Fruit fly (Drosophila melanogaster): ENCODE data around the gene CG32603.

The CG32603 gene

dm6 chrX:14173654-14174053, 10.7 kb upstream of the CG32603 start:
- no peak for TF ChIP-seq CG14711 (tag; optimal IDR thresholded peaks at IDR 0.05)
- no peak for TF ChIP-seq pad (GFP tag; optimal IDR thresholded peaks at IDR 0.05)
- no peak for TF ChIP-seq bab1 (GFP tag; optimal IDR thresholded peaks at IDR 0.05)
- TF ChIP-seq CG7101 (tag; optimal IDR thresholded peaks at IDR 0.05), result no peak
- no peak for TF ChIP-seq ovo (GFP tag; optimal IDR thresholded peaks at IDR 0.05)
- TF ChIP-seq CG11617 (GFP tag; optimal IDR thresholded peaks at IDR 0.05), result no peak
- TF ChIP-seq CG1620 (GFP tag; optimal IDR thresholded peaks at IDR 0.05), result no peak
- TF ChIP-seq CG33017 (tag; optimal IDR thresholded peaks at IDR 0.05), result no peak
- TF ChIP-seq CG12768 (GFP tag; optimal IDR thresholded peaks at IDR 0.05), result no peak
- TF ChIP-seq cic (GFP tag; optimal IDR thresholded peaks at IDR 0.05), result no peak
- no peak for TF ChIP-seq Mnt (GFP tag; optimal IDR thresholded peaks at IDR 0.05)
- TF ChIP-seq cnc (optimal IDR thresholded peaks at IDR 0.05), result no peak
- TF ChIP-seq Clk (GFP tag; optimal IDR thresholded peaks at IDR 0.05), result no peak
- TF ChIP-seq Crg-1 (GFP tag; optimal IDR thresholded peaks at IDR 0.05), result no peak
- TF ChIP-seq tj (GFP tag; optimal IDR thresholded peaks at IDR 0.05), result no peak
- TF ChIP-seq CG5204 (GFP tag; optimal IDR thresholded peaks at IDR 0.05), result no peak
- no peak for TF ChIP-seq toe (GFP tag; optimal IDR thresholded peaks at IDR 0.05)
- TF ChIP-seq CG7045 (GFP tag; optimal IDR thresholded peaks at IDR 0.05), result no peak
- no peak for TF ChIP-seq Hr96 (GFP tag; optimal IDR thresholded peaks at IDR 0.05)

- TF ChIP-seq ovo (GFP tag; optimal IDR thresholded peaks at IDR 0.05) (no peak), Crg-1 (GFP tag; optimal IDR thresholded peaks at IDR 0.05) (no peak), Mnt (GFP tag; optimal IDR thresholded peaks at IDR 0.05) (no peak), CG5204 (GFP tag; optimal IDR thresholded peaks at IDR 0.05) (no peak), cnc (optimal IDR thresholded peaks at IDR 0.05) (no peak)
These were observed 9.9 kb upstream of the CG32603 start, which contains the start of gene CG1368 for dm6 chrX:14174456-14174855. Gene CG1368, plus strand, starts transcription at chrX:14174756.

dm6 chrX:14175663-14176062, 8.7 kb upstream of the CG32603 start:
- TF ChIP-seq CG1620 (GFP tag; optimal IDR thresholded peaks at IDR 0.05) (no peak), ovo (GFP tag; optimal IDR thresholded peaks at IDR 0.05) (no peak), CG7045 (GFP tag; optimal IDR thresholded peaks at IDR 0.05) (no peak), CG14711 (tag; optimal IDR thresholded peaks at IDR 0.05) (no peak)

- TF ChIP-seq bab1 (GFP tag; optimal IDR thresholded peaks at IDR 0.05), result no peak
- TF ChIP-seq CG5204 (GFP tag; optimal IDR thresholded peaks at IDR 0.05), result no peak
These were observed 7.7 kb upstream of the CG32603 start, which contains the start of gene CG11581 for dm6 chrX:14176623-14177022. Gene CG11581, plus strand, starts transcription at chrX:14176923.

- TF ChIP-seq bab1 (GFP tag; optimal IDR thresholded peaks at IDR 0.05) (no peak), cic (GFP tag; optimal IDR thresholded peaks at IDR 0.05) (no peak), kay (GFP tag; ENCODE audit: borderline replicate concordance) (no peak), Hr96 (GFP tag; optimal IDR thresholded peaks at IDR 0.05) (no peak), CG1620 (GFP tag; optimal IDR thresholded peaks at IDR 0.05) (no peak), pad (GFP tag; optimal IDR thresholded peaks at IDR 0.05) (no peak)
These were observed 3.6 kb upstream of the CG32603 start, which contains the start of gene CG11584 for dm6 chrX:14180728-14181127. Gene CG11584, plus strand, starts transcription at chrX:14181028.

dm6 chrX:14186953-14187352, 2.6 kb downstream of the CG32603 start, which contains the start of gene CG12481:
Gene CG12481, plus strand, starts transcription at chrX:14187253.
- TF ChIP-seq CG1620 (GFP tag; optimal IDR thresholded peaks at IDR 0.05) (no peak), cic (GFP tag; optimal IDR thresholded peaks at IDR 0.05) (no peak), CG7045 (GFP tag; optimal IDR thresholded peaks at IDR 0.05) (no peak), kay (GFP tag; ENCODE audit: borderline replicate concordance) (no peak), pad (GFP tag; optimal IDR thresholded peaks at IDR 0.05) (no peak), tj (GFP tag; optimal IDR thresholded peaks at IDR 0.05) (no peak), CG33017 (tag; optimal IDR thresholded peaks at IDR 0.05) (no peak), bab1 (GFP tag; optimal IDR thresholded peaks at IDR 0.05) (no peak), CG5204 (GFP tag; optimal IDR thresholded peaks at IDR 0.05) (no peak), CG11617 (GFP tag; optimal IDR thresholded peaks at IDR 0.05) (no peak)

- TF ChIP-seq cic (GFP tag; optimal IDR thresholded peaks at IDR 0.05) (no peak), CG11617 (GFP tag; optimal IDR thresholded peaks at IDR 0.05) (no peak), CG7045 (GFP tag; optimal IDR thresholded peaks at IDR 0.05) (no peak), CG1620 (GFP tag; optimal IDR thresholded peaks at IDR 0.05) (no peak)
These were observed 4.9 kb downstream of the CG32603 start, which contains the start of gene CG11585 for dm6 chrX:14189216-14189615. Gene CG11585, plus strand, starts transcription at chrX:14189516.

dm6 chrX:14191918-14192317, 7.6 kb downstream of the CG32603 start, which contains the start of gene CG13403:
Gene CG13403, minus strand, starts transcription at chrX:14192018.
- TF ChIP-seq Clk (GFP tag; optimal IDR thresholded peaks at IDR 0.05) (no peak), toe (GFP tag; optimal IDR thresholded peaks at IDR 0.05) (no peak), CG1620 (GFP tag; optimal IDR thresholded peaks at IDR 0.05) (no peak), pad (GFP tag; optimal IDR thresholded peaks at IDR 0.05) (no peak), CG7101 (tag; optimal IDR thresholded peaks at IDR 0.05) (no peak), bab1 (GFP tag; optimal IDR thresholded peaks at IDR 0.05) (no peak), Crg-1 (GFP tag; optimal IDR thresholded peaks at IDR 0.05) (no peak), CG12768 (GFP tag; optimal IDR thresholded peaks at IDR 0.05) (no peak), CG5204 (GFP tag; optimal IDR thresholded peaks at IDR 0.05) (no peak), cic (GFP tag; optimal IDR thresholded peaks at IDR 0.05) (no peak), ovo (GFP tag; optimal IDR thresholded peaks at IDR 0.05) (no peak), CG7045 (GFP tag; optimal IDR thresholded peaks at IDR 0.05) (no peak), Hr96 (GFP tag; optimal IDR thresholded peaks at IDR 0.05) (no peak), CG11617 (GFP tag; optimal IDR thresholded peaks at IDR 0.05) (no peak)

Measured in whole organism, adult.